Fruit fly (Drosophila melanogaster) whole organism, prepupa: Measurements from ENCODE around the gene CG13314.

ENCODE experiments used
- Blimp-1 ChIP-seq: fragments of 200-800 bp; sonication (Bioruptor generic); optimal IDR thresholded peaks from 3 replicates; lab custom pipeline; 2017; ENCODE audit warnings: missing biosample characterization, missing genetic modification characterization, mild to moderate bottlenecking, moderate library complexity, missing genetic modification reagents
- CG10631 ChIP-seq: fragments of 200-800 bp; sonication (Bioruptor generic); optimal IDR thresholded peaks from 2 replicates; lab custom pipeline; 2016; ENCODE audit warnings: missing biosample characterization, missing genetic modification characterization
- CG10669 ChIP-seq: fragments of 200-800 bp; sonication (Bioruptor generic); optimal IDR thresholded peaks from 3 replicates; lab custom pipeline; 2018; ENCODE audit warnings: missing biosample characterization, mild to moderate bottlenecking, missing genetic modification characterization, moderate library complexity
- CG11294 ChIP-seq: fragments of 200-800 bp; sonication (Bioruptor generic); IDR thresholded peaks from 2 replicates; pipeline ENCODE4 v1.3.6; 2022; ENCODE audit warnings: missing biosample characterization, missing genetic modification characterization
- CG11762 ChIP-seq: fragments of 200-800 bp; sonication (Bioruptor generic); optimal IDR thresholded peaks from 3 replicates; lab custom pipeline; 2016; ENCODE audit warnings: missing biosample characterization, missing genetic modification characterization; ENCODE audit not compliant: insufficient read depth
- CG11902 ChIP-seq: fragments of 200-800 bp; sonication (Bioruptor generic); optimal IDR thresholded peaks from 3 replicates; lab custom pipeline; 2016; ENCODE audit warnings: missing biosample characterization, missing genetic modification characterization
- CG15336 ChIP-seq: fragments of 200-800 bp; sonication (Bioruptor generic); IDR thresholded peaks from 2 replicates; pipeline ENCODE4 v1.3.6; 2022; ENCODE audit warnings: missing biosample characterization, missing genetic modification characterization
- CG16779 ChIP-seq: fragments of 200-800 bp; sonication (Bioruptor generic); optimal IDR thresholded peaks from 3 replicates; lab custom pipeline; 2017; ENCODE audit warnings: missing biosample characterization, mild to moderate bottlenecking, missing genetic modification characterization
- CG3032 ChIP-seq: fragments of 200-800 bp; optimal IDR thresholded peaks from 2 replicates; lab custom pipeline; 2019; ENCODE audit warnings: missing biosample characterization, mild to moderate bottlenecking, missing genetic modification characterization, moderate library complexity
- CG32006 ChIP-seq: fragments of 200-800 bp; sonication (Bioruptor generic); optimal IDR thresholded peaks from 3 replicates; lab custom pipeline; 2017; ENCODE audit warnings: missing biosample characterization, mild to moderate bottlenecking, missing genetic modification characterization
- CG3919 ChIP-seq: fragments of 200-800 bp; sonication (Bioruptor generic); optimal IDR thresholded peaks from 3 replicates; lab custom pipeline; 2016; ENCODE audit warnings: missing biosample characterization, missing genetic modification characterization
- CG4318 ChIP-seq: fragments of 200-800 bp; sonication (Bioruptor generic); optimal IDR thresholded peaks from 3 replicates; lab custom pipeline; 2017; ENCODE audit warnings: missing biosample characterization, mild to moderate bottlenecking, missing genetic modification characterization
- CG6276 ChIP-seq: fragments of 200-800 bp; sonication (Bioruptor generic); optimal IDR thresholded peaks from 2 replicates; lab custom pipeline; 2017; ENCODE audit warnings: missing biosample characterization, mild to moderate bottlenecking, missing genetic modification characterization
- CG6808 ChIP-seq: fragments of 200-800 bp; sonication (Bioruptor generic); optimal IDR thresholded peaks from 3 replicates; lab custom pipeline; 2017; ENCODE audit warnings: missing biosample characterization, missing genetic modification characterization, mild to moderate bottlenecking, moderate library complexity, missing genetic modification reagents
- CG7368 ChIP-seq: fragments of 200-800 bp; sonication (Bioruptor generic); optimal IDR thresholded peaks from 3 replicates; lab custom pipeline; 2016; ENCODE audit warnings: missing biosample characterization, missing genetic modification characterization
- CG8319 ChIP-seq: fragments of 200-800 bp; sonication (Bioruptor generic); optimal IDR thresholded peaks from 3 replicates; lab custom pipeline; 2016; ENCODE audit warnings: missing biosample characterization, missing genetic modification characterization
- CG8632 ChIP-seq: fragments of 200-800 bp; sonication (Bioruptor generic); optimal IDR thresholded peaks from 3 replicates; lab custom pipeline; 2016; ENCODE audit warnings: missing biosample characterization, missing genetic modification characterization
- CG9139 ChIP-seq: fragments of 200-800 bp; sonication (Bioruptor generic); optimal IDR thresholded peaks from 3 replicates; lab custom pipeline; 2017; ENCODE audit warnings: missing biosample characterization, mild to moderate bottlenecking, missing genetic modification characterization
- Eip75B ChIP-seq: fragments of 200-800 bp; sonication (Bioruptor generic); optimal IDR thresholded peaks from 3 replicates; lab custom pipeline; 2016; ENCODE audit warnings: missing biosample characterization, missing genetic modification characterization
- Eip78C ChIP-seq: fragments of 200-800 bp; sonication (Bioruptor generic); peaks from one replicate; lab custom pipeline; 2016; ENCODE audit warnings: missing biosample characterization, missing genetic modification characterization
- Eip93F ChIP-seq: fragments of 200-800 bp; sonication (Bioruptor generic); optimal IDR thresholded peaks from 2 replicates; lab custom pipeline; 2016; ENCODE audit warnings: missing biosample characterization, mild to moderate bottlenecking, missing genetic modification characterization
- Ets21C ChIP-seq: fragments of 200-800 bp; sonication (Bioruptor generic); optimal IDR thresholded peaks from 3 replicates; lab custom pipeline; 2016; ENCODE audit warnings: missing biosample characterization, missing genetic modification characterization
- Hr38 ChIP-seq: sonication (Bioruptor generic); optimal IDR thresholded peaks from 2 replicates; lab custom pipeline; 2016; ENCODE audit warnings: missing biosample characterization, missing genetic modification characterization
- Hr39 ChIP-seq: fragments of 200-800 bp; sonication (Bioruptor generic); optimal IDR thresholded peaks from 2 replicates; lab custom pipeline; 2016; ENCODE audit warnings: missing biosample characterization, missing genetic modification characterization
- Hr4 ChIP-seq: fragments of 200-800 bp; sonication (Bioruptor generic); optimal IDR thresholded peaks from 3 replicates; lab custom pipeline; 2016; ENCODE audit warnings: missing biosample characterization, missing genetic modification characterization
- Lpt ChIP-seq: fragments of 200-800 bp; sonication (Bioruptor generic); optimal IDR thresholded peaks from 3 replicates; lab custom pipeline; 2016; ENCODE audit warnings: missing biosample characterization, missing genetic modification characterization
- Sox102F ChIP-seq: fragments of 200-800 bp; sonication (Bioruptor generic); optimal IDR thresholded peaks from 2 replicates; lab custom pipeline; 2016; ENCODE audit warnings: missing biosample characterization, mild to moderate bottlenecking, missing genetic modification characterization
- Sox14 ChIP-seq: fragments of 200-800 bp; sonication (Bioruptor generic); optimal IDR thresholded peaks from 3 replicates; lab custom pipeline; 2016; ENCODE audit warnings: missing biosample characterization, missing genetic modification characterization
- achi ChIP-seq: fragments of 200-800 bp; sonication (Bioruptor generic); optimal IDR thresholded peaks from 3 replicates; lab custom pipeline; 2016; ENCODE audit warnings: missing biosample characterization, missing genetic modification characterization
- cyc ChIP-seq: fragments of 200-800 bp; sonication (Bioruptor generic); optimal IDR thresholded peaks from 3 replicates; lab custom pipeline; 2016; ENCODE audit warnings: missing biosample characterization, missing genetic modification characterization
- dac ChIP-seq: fragments of 200-800 bp; sonication (Bioruptor generic); optimal IDR thresholded peaks from 2 replicates; lab custom pipeline; 2017; ENCODE audit warnings: missing biosample characterization, mild to moderate bottlenecking, missing genetic modification characterization
- eg ChIP-seq: fragments of 200-800 bp; sonication (Bioruptor generic); IDR thresholded peaks from 3 replicates; pipeline ENCODE4 v1.3.6; 2022; ENCODE audit warnings: missing biosample characterization, missing genetic modification characterization
- esn ChIP-seq: fragments of 200-800 bp; sonication (Bioruptor generic); optimal IDR thresholded peaks from 2 replicates; lab custom pipeline; 2016; ENCODE audit warnings: missing biosample characterization, mild to moderate bottlenecking, missing genetic modification characterization, moderate library complexity
- fd59A ChIP-seq: fragments of 200-800 bp; sonication (Bioruptor generic); optimal IDR thresholded peaks from 2 replicates; lab custom pipeline; 2017; ENCODE audit warnings: missing biosample characterization, mild to moderate bottlenecking, missing genetic modification characterization, missing genetic modification reagents
- fd85E ChIP-seq: fragments of 200-800 bp; sonication (Bioruptor generic); optimal IDR thresholded peaks from 3 replicates; lab custom pipeline; 2016; ENCODE audit warnings: missing biosample characterization, missing genetic modification characterization
- fkh ChIP-seq: fragments of 200-800 bp; sonication (Bioruptor generic); optimal IDR thresholded peaks from 3 replicates; lab custom pipeline; 2017; ENCODE audit warnings: missing biosample characterization, mild to moderate bottlenecking, missing genetic modification characterization, moderate library complexity
- lz ChIP-seq: fragments of 200-800 bp; sonication (Bioruptor generic); optimal IDR thresholded peaks from 3 replicates; lab custom pipeline; 2016; ENCODE audit warnings: missing biosample characterization, missing genetic modification characterization
- net ChIP-seq: fragments of 200-800 bp; sonication (Bioruptor generic); optimal IDR thresholded peaks from 3 replicates; lab custom pipeline; 2016; ENCODE audit warnings: missing biosample characterization, missing genetic modification characterization
- pdm3 ChIP-seq: fragments of 200-800 bp; sonication (Bioruptor generic); optimal IDR thresholded peaks from 3 replicates; lab custom pipeline; 2016; ENCODE audit warnings: missing biosample characterization, missing genetic modification characterization
- salr ChIP-seq, 2 experiments: fragments of 200-800 bp; sonication (Bioruptor generic); optimal IDR thresholded peaks; 3 replicates each; lab custom pipeline; 2016 to 2018; ENCODE audit warnings: missing biosample characterization in 2 of 2, missing genetic modification characterization in 2 of 2, mild to moderate bottlenecking in 1 of 2
- spab ChIP-seq: fragments of 200-800 bp; sonication (Bioruptor generic); optimal IDR thresholded peaks from 2 replicates; lab custom pipeline; 2017; ENCODE audit warnings: missing biosample characterization, mild to moderate bottlenecking, missing genetic modification characterization, missing genetic modification reagents
- svp ChIP-seq: fragments of 200-800 bp; sonication (Bioruptor generic); peaks from one replicate; lab custom pipeline; 2016; ENCODE audit warnings: missing biosample characterization, missing genetic modification characterization
- topi ChIP-seq: fragments of 200-800 bp; sonication (Bioruptor generic); optimal IDR thresholded peaks from 3 replicates; lab custom pipeline; 2016; ENCODE audit warnings: missing biosample characterization, missing genetic modification characterization
- vri ChIP-seq: fragments of 200-800 bp; sonication (Bioruptor generic); optimal IDR thresholded peaks from 3 replicates; lab custom pipeline; 2016; ENCODE audit warnings: missing biosample characterization, mild to moderate bottlenecking, missing genetic modification characterization

Gene CG13314

DNA sequence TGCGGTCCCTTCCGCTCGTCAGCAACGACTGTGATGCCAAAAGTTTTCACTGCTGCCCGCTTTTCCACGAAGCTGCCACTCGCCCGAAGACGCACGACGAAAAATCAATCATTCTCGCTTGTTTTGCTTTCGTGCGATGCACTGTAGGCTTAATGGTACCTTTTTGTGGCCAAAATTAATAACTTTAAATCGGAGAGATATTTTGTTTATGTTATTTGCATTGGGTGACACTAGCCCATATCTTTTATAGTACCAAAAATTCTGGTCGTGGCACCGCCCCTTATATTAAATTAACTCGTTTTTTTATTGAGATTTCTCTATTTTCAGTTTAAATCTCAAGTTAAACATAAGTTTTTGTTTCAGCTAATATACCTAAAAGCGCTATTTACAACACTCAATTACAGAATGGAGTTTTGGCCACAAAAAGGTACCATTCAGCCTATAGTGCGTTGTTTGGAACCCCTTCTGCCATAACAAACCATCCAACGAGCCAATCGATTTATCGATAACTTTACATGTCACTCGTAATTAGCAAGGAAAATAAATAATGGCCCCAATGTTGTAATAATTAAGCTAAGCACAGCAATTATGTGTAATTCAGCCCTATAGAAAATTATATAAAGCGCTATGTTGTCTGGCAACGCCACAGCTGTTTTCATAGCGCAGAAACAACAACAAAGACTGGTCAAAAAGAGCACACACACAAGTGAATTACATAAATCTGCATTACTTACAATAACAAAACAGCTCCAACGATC, 28.2 kb upstream of the CG13314 start (continued):
- TF ChIP-seq dac (peak; percentile 68), salr (GFP tag; optimal IDR thresholded peaks at IDR 0.05; lab: Kevin White, UChicago) (peak in 1 of 2 experiments; percentile 60), Hr38 (GFP tag; lab: Kevin White, UChicago) (no peak), cyc (GFP tag; lab: Kevin White, UChicago) (peak; percentile 30), Eip78C (peak; percentile 91), lz (GFP tag; lab: Kevin White, UChicago) (peak; percentile 65), net (peak; percentile 67), achi (peak; percentile 46), Hr39 (GFP tag; lab: Kevin White, UChicago) (peak; percentile 29), fd59A (peak; percentile 51)
- TF ChIP-seq, all 60 proteins: peak for 51

dm6 chr3L:8953962-8954647, 27.5 kb upstream of the CG13314 start, which contains the start of the genes CG43783 and orb2:
CG43783 (minus strand) TSS chr3L:8954272.
orb2 (minus strand) TSS chr3L:8954463.
- no peak for TF ChIP-seq CG15336 (GFP tag; lab: Robert Waterston, UW)
- TF ChIP-seq CG11762: peak; percentile 1
- no peak for TF ChIP-seq spab (GFP tag; lab: Kevin White, UChicago)
- no peak for TF ChIP-seq Sox102F (GFP tag; lab: Kevin White, UChicago)
- no peak for TF ChIP-seq CG6808
- peak; percentile 69 for TF ChIP-seq Eip78C

- peak; percentile 78 for TF ChIP-seq fd59A
- TF ChIP-seq CG11294 (GFP tag; lab: Robert Waterston, UW): no peak; the same call in 1 of the 2 replicates
- peak; percentile 84 for TF ChIP-seq Lpt (GFP tag; lab: Kevin White, UChicago)
- peak; percentile 66 for TF ChIP-seq fkh
- no peak for TF ChIP-seq pdm3
- peak; percentile 88 for TF ChIP-seq CG7368 (GFP tag; lab: Kevin White, UChicago)
- TF ChIP-seq CG6276 (GFP tag; lab: Kevin White, UChicago): no peak
- TF ChIP-seq lz (GFP tag; lab: Kevin White, UChicago): peak; percentile 95
- TF ChIP-seq Sox14 (GFP tag; lab: Kevin White, UChicago): peak; percentile 91
- TF ChIP-seq fd85E (GFP tag; lab: Kevin White, UChicago): peak; percentile 81
- TF ChIP-seq Eip93F (GFP tag; lab: Kevin White, UChicago): peak; percentile 97
- peak; percentile 87 for TF ChIP-seq CG16779 (tag; lab: Kevin White, UChicago)
- TF ChIP-seq Eip78C: peak; percentile 98
- peak; percentile 92 for TF ChIP-seq CG10631 (GFP tag; lab: Kevin White, UChicago)
- peak; percentile 86 for TF ChIP-seq Blimp-1 (GFP tag; lab: Kevin White, UChicago)
- peak; percentile 83 for TF ChIP-seq eg (GFP tag; lab: Robert Waterston, UW)
- peak; percentile 98 for TF ChIP-seq Sox102F (GFP tag; lab: Kevin White, UChicago)
- peak; percentile 89 for TF ChIP-seq CG8632
- TF ChIP-seq CG11762: peak; percentile 87
- TF ChIP-seq salr (GFP tag; optimal IDR thresholded peaks at IDR 0.05; lab: Kevin White, UChicago): peak; percentile 76 to 79
- no peak for TF ChIP-seq CG4318 (GFP tag; lab: Kevin White, UChicago)
- peak; percentile 88 for TF ChIP-seq CG9139 (GFP tag; lab: Kevin White, UChicago)
- peak; percentile 81 for TF ChIP-seq CG11902 (GFP tag; lab: Kevin White, UChicago)
- peak; percentile 95 for TF ChIP-seq CG3919 (GFP tag; lab: Kevin White, UChicago)
- peak; percentile 95 for TF ChIP-seq topi (GFP tag; lab: Kevin White, UChicago)
- peak; percentile 84 for TF ChIP-seq Ets21C (GFP tag; lab: Kevin White, UChicago)
- TF ChIP-seq CG6808: peak; percentile 90
- peak; percentile 91 for TF ChIP-seq Eip75B
- peak; percentile 75 for TF ChIP-seq dac
- peak; percentile 91 for TF ChIP-seq CG3032
- peak; percentile 97 for TF ChIP-seq esn (GFP tag; lab: Kevin White, UChicago)
- peak; percentile 85 for TF ChIP-seq spab (GFP tag; lab: Kevin White, UChicago)
- TF ChIP-seq svp: peak; percentile 94
- TF ChIP-seq CG10669: peak; percentile 89
- peak; percentile 90 for TF ChIP-seq achi
- TF ChIP-seq Hr4 (GFP tag; lab: Kevin White, UChicago): peak; percentile 78
- TF ChIP-seq vri: peak; percentile 94
- peak; percentile 92 for TF ChIP-seq CG32006
- peak; percentile 71 for TF ChIP-seq CG8319 (GFP tag; lab: Kevin White, UChicago)
These were observed 27.0 kb upstream of the CG13314 start, which contains the start of gene GNBP3 for dm6 chr3L:8954648-8955033. GNBP3 (plus strand) TSS chr3L:8955021.
